Fruit fly (Drosophila melanogaster): ENCODE measurements around the gene Qtzl.
A peak's percentile ranks its signal among the peaks of the same experiment; 100 is the strongest.

The Qtzl gene

DNA sequence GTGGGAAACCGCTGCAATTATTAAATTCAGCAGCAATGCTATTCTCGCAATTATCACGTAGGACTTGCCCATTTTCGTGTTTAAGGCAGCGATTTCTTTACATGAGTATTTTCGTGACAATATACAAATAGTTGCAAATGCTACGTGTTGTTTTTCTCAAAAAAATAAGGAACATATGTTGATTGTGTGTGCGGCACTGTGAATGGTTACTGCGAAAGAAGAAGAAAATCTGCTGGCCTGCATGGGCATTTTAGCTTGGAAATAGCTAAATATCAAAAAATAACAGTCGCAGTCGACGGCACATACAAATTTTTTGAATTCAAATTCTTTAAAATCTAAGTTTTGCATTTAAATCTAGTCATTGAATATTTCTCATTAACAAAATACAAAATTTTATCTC lies 45.0 kb downstream of the Qtzl start, which contains the start of gene CG6766 (continued):
- TF ChIP-seq Ets97D (GFP tag; optimal IDR thresholded peaks at IDR 0.05) (peak; percentile 3), BEAF-32 (GFP tag; optimal IDR thresholded peaks at IDR 0.05) (peak; percentile 52), CTCF (GFP tag; optimal IDR thresholded peaks at IDR 0.05) (no peak), CG17385 (GFP tag; optimal IDR thresholded peaks at IDR 0.05) (peak; percentile 99), CG10274 (GFP tag; optimal IDR thresholded peaks at IDR 0.05) (no peak), Scr (GFP tag; IDR thresholded peaks at IDR 0.05; ENCODE audit: partially characterized antibody) (peak; percentile 36; the same call in 1 of the 2 replicates), tna (GFP tag; IDR thresholded peaks at IDR 0.05; ENCODE audit: partially characterized antibody) (no peak), CG13894 (tag; optimal IDR thresholded peaks at IDR 0.05) (no peak), Dp (GFP tag; optimal IDR thresholded peaks at IDR 0.05) (peak; percentile 42), CG12659 (GFP tag; optimal IDR thresholded peaks at IDR 0.05) (peak; percentile 31), CG30020 (tag; optimal IDR thresholded peaks at IDR 0.05) (peak; percentile 6), CG34376 (GFP tag; optimal IDR thresholded peaks at IDR 0.05) (peak; percentile 9), CG2120 (GFP tag; optimal IDR thresholded peaks at IDR 0.05) (peak; percentile 32), MBD-R2 (GFP tag; IDR thresholded peaks at IDR 0.05) (peak; percentile 96), nerfin-2 (GFP tag; IDR thresholded peaks at IDR 0.05; ENCODE audit: partially characterized antibody) (no peak), CG2712 (tag; optimal IDR thresholded peaks at IDR 0.05) (peak; percentile 15), dm (GFP tag; optimal IDR thresholded peaks at IDR 0.05) (peak; percentile 52), Dll (GFP tag; IDR thresholded peaks at IDR 0.05; ENCODE audit: partially characterized antibody) (peak; percentile 29; the same call in 1 of the 4 replicates), B-H2 (GFP tag; optimal IDR thresholded peaks at IDR 0.05) (peak; percentile 34), CG4617 (GFP tag; optimal IDR thresholded peaks at IDR 0.05; ENCODE audit: borderline replicate concordance) (peak; percentile 65), al (GFP tag; IDR thresholded peaks at IDR 0.05) (no peak), Dip3 (GFP tag; optimal IDR thresholded peaks at IDR 0.05) (no peak), sc (optimal IDR thresholded peaks at IDR 0.05) (no peak), sc (GFP tag; optimal IDR thresholded peaks at IDR 0.05) (no peak), ci (GFP tag; IDR thresholded peaks at IDR 0.05) (no peak), nerfin-1 (tag; optimal IDR thresholded peaks at IDR 0.05) (peak; percentile 91), Drgx (GFP tag; IDR thresholded peaks at IDR 0.05) (no peak), phol (tag; optimal IDR thresholded peaks at IDR 0.05) (peak; percentile 9), D (optimal IDR thresholded peaks at IDR 0.05) (no peak), D (GFP tag; optimal IDR thresholded peaks at IDR 0.05) (no peak), Sry-β (GFP tag; optimal IDR thresholded peaks at IDR 0.05) (peak; percentile 91), Ravus (GFP tag; IDR thresholded peaks at IDR 0.05) (no peak), dmrt11E (tag; optimal IDR thresholded peaks at IDR 0.05) (no peak), Xbp1 (GFP tag; optimal IDR thresholded peaks at IDR 0.05) (peak; percentile 72), stwl (tag; optimal IDR thresholded peaks at IDR 0.05) (peak; percentile 73), cg (GFP tag; optimal IDR thresholded peaks at IDR 0.05) (no peak), Sry-δ (GFP tag; optimal IDR thresholded peaks at IDR 0.05) (peak; percentile 35), HmgZ (tag; optimal IDR thresholded peaks at IDR 0.05) (peak; percentile 64), CG10462 (GFP tag; optimal IDR thresholded peaks at IDR 0.05) (no peak), CG15514 (GFP tag; optimal IDR thresholded peaks at IDR 0.05) (peak; percentile 23), Med (GFP tag) (peak; percentile 48), CG2116 (GFP tag; optimal IDR thresholded peaks at IDR 0.05) (peak; percentile 32), CG17359 (tag; optimal IDR thresholded peaks at IDR 0.05) (no peak), CG2875 (GFP tag; optimal IDR thresholded peaks at IDR 0.05) (no peak), MESR4 (GFP tag; optimal IDR thresholded peaks at IDR 0.05) (peak; percentile 60), CG7839 (tag; optimal IDR thresholded peaks at IDR 0.05) (no peak), ftz-f1 (GFP tag; optimal IDR thresholded peaks at IDR 0.05) (no peak)

All from whole organism, embryonic.